Fruit fly (Drosophila melanogaster) whole organism, adult: Measurements from ENCODE around the gene CG7179.

ENCODE experiments used
- CG11617 ChIP-seq: fragments of 200-800 bp; sonication (Bioruptor generic); optimal IDR thresholded peaks from 2 replicates; lab custom pipeline; 2017; ENCODE audit warnings: mild to moderate bottlenecking, missing biosample characterization, missing genetic modification reagents, missing genetic modification characterization
- CG12768 ChIP-seq: fragments of 200-800 bp; sonication (Bioruptor generic); optimal IDR thresholded peaks from 2 replicates; lab custom pipeline; 2017; ENCODE audit warnings: missing biosample characterization, missing genetic modification characterization, mild to moderate bottlenecking, moderate library complexity, missing genetic modification reagents
- CG14711 ChIP-seq: fragments of 200-800 bp; sonication (Bioruptor generic); optimal IDR thresholded peaks from 2 replicates; lab custom pipeline; 2018; ENCODE audit warnings: missing biosample characterization, mild to moderate bottlenecking, missing genetic modification characterization, moderate library complexity
- CG1620 ChIP-seq: fragments of 200-800 bp; sonication (Bioruptor generic); optimal IDR thresholded peaks from 2 replicates; lab custom pipeline; 2016; ENCODE audit warnings: missing biosample characterization, missing genetic modification characterization
- CG7101 ChIP-seq: fragments of 200-800 bp; sonication (Bioruptor generic); optimal IDR thresholded peaks from 2 replicates; lab custom pipeline; 2018; ENCODE audit warnings: missing biosample characterization, mild to moderate bottlenecking, missing genetic modification characterization, moderate library complexity
- Clk ChIP-seq: fragments of 200-800 bp; sonication (Bioruptor generic); optimal IDR thresholded peaks from 2 replicates; lab custom pipeline; 2017; ENCODE audit warnings: missing biosample characterization, missing genetic modification characterization
- Crg-1 ChIP-seq: fragments of 200-800 bp; sonication (Bioruptor generic); optimal IDR thresholded peaks from 2 replicates; lab custom pipeline; 2016; ENCODE audit warnings: missing biosample characterization, missing genetic modification characterization
- cnc ChIP-seq, 2 experiments: fragments of >200 bp; optimal IDR thresholded peaks; 2 replicates each; lab custom pipeline; 2017
- ovo ChIP-seq: fragments of 200-800 bp; sonication (Bioruptor generic); optimal IDR thresholded peaks from 2 replicates; lab custom pipeline; 2016; ENCODE audit warnings: missing biosample characterization, missing genetic modification characterization
- pad ChIP-seq: fragments of 200-800 bp; sonication (Bioruptor generic); optimal IDR thresholded peaks from 3 replicates; lab custom pipeline; 2017; ENCODE audit warnings: missing biosample characterization, missing genetic modification characterization, mild to moderate bottlenecking, moderate library complexity, missing genetic modification reagents
- toe ChIP-seq: fragments of 200-800 bp; sonication (Bioruptor generic); optimal IDR thresholded peaks from 2 replicates; lab custom pipeline; 2016; ENCODE audit warnings: missing biosample characterization, missing genetic modification characterization

DNA sequence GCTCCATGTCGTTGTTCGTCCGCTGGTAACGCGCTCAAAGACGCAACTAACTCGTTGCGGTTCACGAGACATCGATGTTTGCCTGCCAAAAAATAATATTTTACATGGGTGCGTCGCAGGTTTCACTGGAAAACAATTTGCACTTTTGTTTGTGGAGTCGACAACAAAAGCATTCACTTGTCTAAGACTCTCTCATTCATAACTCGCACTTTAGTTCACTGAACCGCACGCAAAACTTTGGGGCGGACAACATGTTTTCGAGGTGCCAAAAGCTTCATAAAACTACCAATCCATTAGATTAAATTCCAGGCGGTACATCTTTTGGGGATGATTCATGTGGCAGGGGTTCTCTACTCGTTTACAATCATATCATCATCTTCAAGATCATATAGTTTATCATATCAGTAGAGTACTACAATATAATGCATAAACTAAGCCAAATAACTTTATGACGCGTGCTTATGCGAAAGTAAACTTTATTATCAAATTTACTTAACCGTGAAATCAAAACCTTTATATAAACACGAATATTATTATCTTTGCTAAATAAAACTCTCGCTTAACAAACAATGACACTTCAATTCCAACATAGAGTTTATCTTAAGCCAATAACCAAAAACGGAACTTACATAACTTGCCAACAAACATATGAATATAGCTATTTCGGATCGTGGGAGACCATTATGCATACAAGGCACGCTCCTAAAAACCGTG lies at the start of gene CG7179:
- TF ChIP-seq CG14711 (tag; lab: Kevin White, UChicago) (no peak), CG1620 (no peak), CG12768 (GFP tag; lab: Kevin White, UChicago) (no peak), Crg-1 (GFP tag; lab: Kevin White, UChicago) (no peak), toe (GFP tag; lab: Kevin White, UChicago) (no peak), CG7101 (tag; lab: Kevin White, UChicago) (no peak), ovo (no peak), pad (GFP tag; lab: Kevin White, UChicago) (no peak), Clk (no peak), cnc (optimal IDR thresholded peaks at IDR 0.05; lab: Kevin White, UChicago) (no peak), CG11617 (GFP tag; lab: Kevin White, UChicago) (no peak)
